Fruit fly (Drosophila melanogaster) whole organism, wandering third instar larva: ENCODE results near the gene Eh.

Experiments
- Dfd ChIP-seq: fragments of >200 bp; optimal IDR thresholded peaks from 2 replicates; lab custom pipeline; 2017; ENCODE audit warnings: missing biosample characterization, missing genetic modification characterization
- Sp1 ChIP-seq: fragments of 200-800 bp; sonication (Bioruptor generic); optimal IDR thresholded peaks from 3 replicates; lab custom pipeline; 2019; ENCODE audit warnings: missing biosample characterization, mild to moderate bottlenecking, missing genetic modification characterization, moderate library complexity
- Vsx2 ChIP-seq: fragments of 200-300, 225-300 bp; sonication (Bioruptor generic); optimal IDR thresholded peaks from 2 replicates; lab custom pipeline; 2018; ENCODE audit warnings: missing biosample characterization, missing genetic modification characterization; ENCODE audit not compliant: partially characterized antibody
- dl ChIP-seq, 2 experiments: fragments of 175-275, 200-275 bp in 1 of 2; fragments of 200-275 bp in 1 of 2; sonication (Bioruptor generic); optimal IDR thresholded peaks; lab custom pipeline; 2018; ENCODE audit warnings: mild to moderate bottlenecking in 2 of 2, missing biosample characterization in 2 of 2, missing genetic modification characterization in 2 of 2, moderate library complexity in 2 of 2; ENCODE audit not compliant: partially characterized antibody in 2 of 2, insufficient read depth in 1 of 2
- dsf ChIP-seq: sonication (Bioruptor generic); optimal IDR thresholded peaks from 2 replicates; lab custom pipeline; 2016; ENCODE audit warnings: missing biosample characterization, missing genetic modification characterization, borderline replicate concordance
- foxo ChIP-seq, 2 experiments: fragments of 200-800 bp; sonication (Bioruptor generic); optimal IDR thresholded peaks; 2 replicates in 1 of 2; 3 replicates in 1 of 2; lab custom pipeline; 2016 to 2017; ENCODE audit warnings: missing biosample characterization in 2 of 2, missing genetic modification characterization in 2 of 2
- fru ChIP-seq: fragments of 200-800 bp; sonication (Bioruptor generic); optimal IDR thresholded peaks from 3 replicates; lab custom pipeline; 2016; ENCODE audit warnings: missing biosample characterization, mild to moderate bottlenecking, missing genetic modification characterization
- jim ChIP-seq: fragments of 175-275, 200-325 bp; sonication (Bioruptor generic); optimal IDR thresholded peaks from 2 replicates; lab custom pipeline; 2016; ENCODE audit warnings: missing biosample characterization, mild to moderate bottlenecking, missing genetic modification characterization
- lola ChIP-seq: fragments of >200 bp; optimal IDR thresholded peaks from 2 replicates; lab custom pipeline; 2017; ENCODE audit warnings: missing biosample characterization, missing genetic modification characterization
- pan ChIP-seq: fragments of >200 bp; optimal IDR thresholded peaks from 2 replicates; lab custom pipeline; 2017
- psq ChIP-seq: fragments of 200-800 bp; sonication (Bioruptor generic); optimal IDR thresholded peaks from 3 replicates; lab custom pipeline; 2017; ENCODE audit warnings: missing biosample characterization, mild to moderate bottlenecking, missing genetic modification characterization, moderate library complexity

- TF ChIP-seq dsf (GFP tag; lab: Kevin White, UChicago): no peak
- TF ChIP-seq psq (GFP tag; lab: Kevin White, UChicago): no peak
- TF ChIP-seq Vsx2 (GFP tag; lab: Kevin White, UChicago): no peak
- TF ChIP-seq pan (lab: Kevin White, UChicago): no peak
- no peak for TF ChIP-seq Sp1 (GFP tag; lab: Kevin White, UChicago)
- no peak for TF ChIP-seq dl (GFP tag; optimal IDR thresholded peaks at IDR 0.05; lab: Kevin White, UChicago; ENCODE audit: insufficient read depth in 1 of 2, partially characterized antibody in 2 of 2)
- no peak for TF ChIP-seq lola (GFP tag; lab: Kevin White, UChicago)
- TF ChIP-seq foxo (GFP tag; optimal IDR thresholded peaks at IDR 0.05; lab: Kevin White, UChicago): no peak
- TF ChIP-seq fru: no peak
- TF ChIP-seq Dfd (GFP tag; lab: Kevin White, UChicago): no peak
- no peak for TF ChIP-seq jim (GFP tag; lab: Kevin White, UChicago)
These were observed 43.6 kb downstream of the Eh start, which contains the start of gene CG42823 for dm6 chr3R:17405009-17405408.
